Fruit fly (Drosophila melanogaster): ENCODE data around the gene CG12065.

The CG12065 gene

DNA sequence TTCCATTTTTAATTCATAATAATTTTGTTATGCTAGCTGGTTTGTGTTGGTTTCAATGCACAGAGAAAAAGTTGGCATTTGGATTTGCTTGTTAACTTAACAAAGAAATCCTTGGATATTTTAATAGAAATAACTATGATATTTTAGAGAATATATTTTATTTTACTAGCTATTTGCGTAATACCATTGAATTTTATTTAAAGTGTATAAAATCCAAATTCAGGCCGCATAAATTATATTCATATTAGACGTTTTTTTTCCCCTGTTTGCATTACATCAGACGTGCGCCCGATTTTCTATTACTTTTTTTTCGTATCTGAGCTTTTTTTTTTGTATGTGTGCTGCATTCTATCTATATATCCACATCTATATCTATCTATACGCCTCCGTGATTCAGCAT is 39.4 kb upstream of the CG12065 start (continued):
- TF ChIP-seq CG32767 (GFP tag; IDR thresholded peaks at IDR 0.05) (no peak), nerfin-1 (tag; optimal IDR thresholded peaks at IDR 0.05) (no peak), CG11085 (GFP tag; IDR thresholded peaks at IDR 0.05) (no peak), CG4617 (GFP tag; optimal IDR thresholded peaks at IDR 0.05; ENCODE audit: borderline replicate concordance) (no peak), CG6272 (GFP tag; IDR thresholded peaks at IDR 0.05) (no peak), Six4 (GFP tag; optimal IDR thresholded peaks at IDR 0.05) (no peak), scrt (GFP tag; optimal IDR thresholded peaks at IDR 0.05) (no peak), CG9215 (GFP tag; IDR thresholded peaks at IDR 0.05) (no peak), HLH3B (GFP tag; IDR thresholded peaks at IDR 0.05) (no peak), Sox100B (GFP tag; optimal IDR thresholded peaks at IDR 0.05) (peak; percentile 25), corto (GFP tag; optimal IDR thresholded peaks at IDR 0.05) (no peak), Sox102F (GFP tag; optimal IDR thresholded peaks at IDR 0.05) (peak; percentile 60), HmgD (GFP tag; optimal IDR thresholded peaks at IDR 0.05) (no peak), zf30C (GFP tag; optimal IDR thresholded peaks at IDR 0.05) (no peak), Abd-B (GFP tag; optimal IDR thresholded peaks at IDR 0.05) (no peak), bowl (GFP tag; IDR thresholded peaks at IDR 0.05) (no peak), chn (GFP tag; optimal IDR thresholded peaks at IDR 0.05) (no peak), CG17385 (GFP tag; optimal IDR thresholded peaks at IDR 0.05) (no peak), ATbp (GFP tag; optimal IDR thresholded peaks at IDR 0.05) (no peak), CG17568 (GFP tag; optimal IDR thresholded peaks at IDR 0.05) (no peak), Atf6 (GFP tag; IDR thresholded peaks at IDR 0.05) (no peak), Dll (GFP tag; IDR thresholded peaks at IDR 0.05; ENCODE audit: partially characterized antibody) (no peak), eve (GFP tag; optimal IDR thresholded peaks at IDR 0.05) (no peak), CG18011 (GFP tag; optimal IDR thresholded peaks at IDR 0.05) (no peak), CG12659 (GFP tag; optimal IDR thresholded peaks at IDR 0.05) (peak; percentile 2), MESR4 (GFP tag; optimal IDR thresholded peaks at IDR 0.05) (no peak), btn (GFP tag; optimal IDR thresholded peaks at IDR 0.05) (no peak), row (GFP tag; IDR thresholded peaks at IDR 0.05) (peak; percentile 39; the same call in 2 of the 3 replicates), dati (GFP tag; IDR thresholded peaks at IDR 0.05) (no peak), Ssrp (tag; optimal IDR thresholded peaks at IDR 0.05) (peak; percentile 12), Nf-YA (GFP tag; IDR thresholded peaks at IDR 0.05) (no peak), NK7.1 (GFP tag; optimal IDR thresholded peaks at IDR 0.05) (no peak), Dbx (GFP tag; IDR thresholded peaks at IDR 0.05) (no peak), cg (GFP tag; optimal IDR thresholded peaks at IDR 0.05) (no peak), phol (tag; optimal IDR thresholded peaks at IDR 0.05) (peak; percentile 35), CoRest (tag; optimal IDR thresholded peaks at IDR 0.05) (no peak), Dref (GFP tag; IDR thresholded peaks at IDR 0.05) (no peak), slbo (GFP tag; IDR thresholded peaks at IDR 0.05) (no peak), pan (optimal IDR thresholded peaks at IDR 0.05) (no peak), pan (GFP tag; optimal IDR thresholded peaks at IDR 0.05 in 1 of 2, IDR thresholded peaks at IDR 0.05 in 1 of 2) (peak in 1 of 2 experiments; percentile 43), CG13424 (tag; optimal IDR thresholded peaks at IDR 0.05) (peak; percentile 33), CG12071 (GFP tag; optimal IDR thresholded peaks at IDR 0.05) (no peak), CG2129 (GFP tag; IDR thresholded peaks at IDR 0.05; ENCODE audit: partially characterized antibody) (no peak), her (GFP tag; optimal IDR thresholded peaks at IDR 0.05) (no peak), MBD-R2 (GFP tag; IDR thresholded peaks at IDR 0.05) (no peak), CG17359 (tag; optimal IDR thresholded peaks at IDR 0.05) (peak; percentile 30), CG8765 (GFP tag; IDR thresholded peaks at IDR 0.05) (no peak), Mrtf (GFP tag; IDR thresholded peaks at IDR 0.05) (no peak), cato (GFP tag; optimal IDR thresholded peaks at IDR 0.05; ENCODE audit: borderline replicate concordance) (no peak), CG7357 (GFP tag; IDR thresholded peaks at IDR 0.05) (no peak), PHDP (tag; optimal IDR thresholded peaks at IDR 0.05) (no peak), Usf (GFP tag; optimal IDR thresholded peaks at IDR 0.05) (no peak)

Data from whole organism, embryonic.